Fruit fly (Drosophila melanogaster): Measurements from ENCODE around the gene CG8117.
A peak's percentile ranks its signal among the peaks of the same experiment; 100 is the strongest.

DNA sequence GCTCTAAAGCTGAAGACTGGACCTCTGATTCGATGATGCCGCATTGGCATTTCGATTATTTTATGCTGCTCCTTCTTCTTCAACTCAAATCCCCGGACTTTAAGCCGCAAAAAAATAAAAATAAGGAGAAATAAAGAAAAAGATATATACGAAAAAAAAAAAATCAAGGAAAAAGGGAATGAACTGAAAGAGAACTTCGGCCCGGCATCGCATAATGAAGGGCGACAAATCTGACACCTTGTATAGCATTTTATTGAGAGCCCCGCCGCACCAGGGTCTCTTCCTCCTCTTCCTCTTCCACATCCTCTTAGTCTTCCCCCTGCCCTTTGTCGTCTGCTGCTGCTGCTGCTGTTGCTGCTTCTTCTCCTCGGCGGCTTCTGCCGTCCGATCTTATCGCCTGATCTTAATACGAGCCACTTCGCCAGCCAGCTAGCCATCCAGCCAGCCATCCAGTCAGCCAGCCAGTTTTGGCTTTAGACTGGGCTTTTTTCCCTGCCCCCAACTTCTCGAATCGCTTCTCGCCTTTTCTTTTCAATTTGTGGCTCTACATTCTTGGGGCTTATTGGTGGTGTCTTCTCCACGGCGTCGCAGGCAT, 35.2 kb upstream of the CG8117 start:
- TF ChIP-seq Hnf4 (GFP tag; optimal IDR thresholded peaks at IDR 0.05) (no peak), Myc (optimal IDR thresholded peaks at IDR 0.05) (no peak), sv (GFP tag; optimal IDR thresholded peaks at IDR 0.05) (no peak), br (GFP tag; optimal IDR thresholded peaks at IDR 0.05) (no peak), h (GFP tag; optimal IDR thresholded peaks at IDR 0.05) (no peak), Hr83 (GFP tag; optimal IDR thresholded peaks at IDR 0.05; ENCODE audit: poor library complexity, severe bottlenecking) (no peak), sage (GFP tag; optimal IDR thresholded peaks at IDR 0.05) (no peak), CG32264 (GFP tag; optimal IDR thresholded peaks at IDR 0.05) (no peak), lola (GFP tag; optimal IDR thresholded peaks at IDR 0.05) (no peak), fru (GFP tag; optimal IDR thresholded peaks at IDR 0.05) (peak; percentile 26), jim (GFP tag; optimal IDR thresholded peaks at IDR 0.05) (no peak)
